Worm (Caenorhabditis elegans) whole organism, L4 larva: ENCODE results near the gene lem-2.

Experiments used
- T26A8.4 ChIP-seq: fragments of 200-800 bp; sonication (Bioruptor generic); IDR thresholded peaks from 2 replicates; pipeline ENCODE4 v1.3.6; 2022; ENCODE audit warnings: missing genetic modification characterization, missing compliant biosample characterization
- Y48G9A.11 ChIP-seq: fragments of 200-800 bp; sonication (Bioruptor generic); IDR thresholded peaks from 2 replicates; pipeline ENCODE4 v1.3.6; 2022; ENCODE audit warnings: missing genetic modification reagents, missing genetic modification characterization, missing compliant biosample characterization
- Y75B8A.6 ChIP-seq: fragments of 200-800 bp; sonication (Bioruptor generic); IDR thresholded peaks from 2 replicates; pipeline ENCODE4 v1.3.6; 2022; ENCODE audit warnings: missing genetic modification reagents, missing genetic modification characterization, missing compliant biosample characterization
- ZK337.2 ChIP-seq: fragments of 200-800 bp; sonication (Bioruptor generic); IDR thresholded peaks from 2 replicates; pipeline ENCODE4 v1.3.6; 2022; ENCODE audit warnings: missing genetic modification reagents, missing genetic modification characterization, missing compliant biosample characterization
- aha-1 ChIP-seq: fragments of 150-350 bp; peaks from one replicate; lab custom pipeline; 2014; ENCODE audit warnings: missing biosample characterization, missing genetic modification characterization
- ceh-20 ChIP-seq: fragments of 200-800 bp; sonication (Bioruptor generic); IDR thresholded peaks from 2 replicates; pipeline ENCODE4 v1.3.6; 2022; ENCODE audit warnings: missing genetic modification reagents, missing genetic modification characterization, missing compliant biosample characterization
- ceh-28 ChIP-seq: fragments of 150-350 bp; optimal IDR thresholded peaks from 2 replicates; lab custom pipeline; 2014; ENCODE audit warnings: missing biosample characterization, missing genetic modification reagents, missing genetic modification characterization
- ceh-44 ChIP-seq: fragments of 200-800 bp; sonication (Bioruptor generic); IDR thresholded peaks from 2 replicates; pipeline ENCODE4 v1.3.6; 2022; ENCODE audit warnings: missing genetic modification reagents, missing genetic modification characterization, missing compliant biosample characterization
- ceh-62 ChIP-seq: sonication (generic microtip); optimal IDR thresholded peaks from 2 replicates; lab custom pipeline; 2017; ENCODE audit warnings: missing biosample characterization, missing genetic modification characterization
- ces-1 ChIP-seq: fragments of 150-350 bp; sonication (generic microtip); optimal IDR thresholded peaks from 4 replicates; lab custom pipeline; 2014; ENCODE audit warnings: missing biosample characterization, missing genetic modification reagents, missing genetic modification characterization
- ctbp-1 ChIP-seq: fragments of 200-800 bp; sonication (Bioruptor generic); IDR thresholded peaks from 2 replicates; pipeline ENCODE4 v1.3.6; 2022; ENCODE audit warnings: missing genetic modification reagents, missing genetic modification characterization, missing compliant biosample characterization
- daf-8 ChIP-seq: fragments of 200-800 bp; sonication (Bioruptor generic); IDR thresholded peaks from 2 replicates; pipeline ENCODE4 v1.3.6; 2022; ENCODE audit warnings: missing genetic modification characterization, missing compliant biosample characterization
- dmd-6 ChIP-seq: fragments of 200-800 bp; sonication (Bioruptor generic); IDR thresholded peaks from 2 replicates; pipeline ENCODE4 v1.3.6; 2022; ENCODE audit warnings: missing genetic modification reagents, missing genetic modification characterization, missing compliant biosample characterization
- duxl-1 ChIP-seq: sonication (generic microtip); optimal IDR thresholded peaks from 2 replicates; lab custom pipeline; 2016; ENCODE audit warnings: mild to moderate bottlenecking, missing genetic modification characterization, moderate library complexity, missing compliant biosample characterization; ENCODE audit not compliant: poor library complexity
- hlh-11 ChIP-seq: fragments of 200-800 bp; sonication (Bioruptor generic); optimal IDR thresholded peaks from 2 replicates; lab custom pipeline; 2018; ENCODE audit warnings: mild to moderate bottlenecking, missing genetic modification characterization, missing compliant biosample characterization
- hmg-1.1 ChIP-seq: fragments of 200-800 bp; sonication (Bioruptor generic); IDR thresholded peaks from 2 replicates; pipeline ENCODE4 v1.3.6; 2022; ENCODE audit warnings: missing genetic modification reagents, missing genetic modification characterization, missing compliant biosample characterization
- mdt-29 ChIP-seq: fragments of 200-800 bp; sonication (Bioruptor generic); IDR thresholded peaks from 2 replicates; pipeline ENCODE4 v1.3.6; 2022; ENCODE audit warnings: missing genetic modification reagents, missing genetic modification characterization, missing compliant biosample characterization
- mxl-2 ChIP-seq: fragments of 200-800 bp; sonication (Bioruptor generic); conservative IDR thresholded peaks from 2 replicates; pipeline ENCODE4 v1.3.6; 2022; ENCODE audit warnings: missing genetic modification reagents, missing genetic modification characterization, missing compliant biosample characterization
- nhr-42 ChIP-seq: fragments of 200-800 bp; sonication (Bioruptor generic); IDR thresholded peaks from 2 replicates; pipeline ENCODE4 v1.3.6; 2022; ENCODE audit warnings: missing genetic modification characterization, missing compliant biosample characterization
- nhr-77 ChIP-seq: fragments of 150-350 bp; optimal IDR thresholded peaks from 2 replicates; lab custom pipeline; 2014; ENCODE audit warnings: missing biosample characterization, missing genetic modification characterization
- pha-4 ChIP-seq, 2 experiments: fragments of 150-350 bp in 1 of 2; fragments of 200-800 bp in 1 of 2; sonication (Bioruptor generic) in 1 of 2; IDR thresholded peaks in 1 of 2; optimal IDR thresholded peaks in 1 of 2; 2 replicates each; pipeline versions ENCODE4 v1.3.6 to Lab custom; 2014 to 2022; ENCODE audit warnings: missing genetic modification characterization in 2 of 2, missing genetic modification reagents in 2 of 2, missing biosample characterization in 1 of 2, missing compliant biosample characterization in 1 of 2
- spr-1 ChIP-seq: sonication (generic microtip); optimal IDR thresholded peaks from 2 replicates; lab custom pipeline; 2016; ENCODE audit warnings: mild to moderate bottlenecking, missing genetic modification characterization, missing compliant biosample characterization
- unc-62 ChIP-seq, 3 experiments: fragments of 150-350 bp in 1 of 3; sonication (generic microtip); optimal IDR thresholded peaks in 2 of 3; peaks in 1 of 3; 1 replicate in 1 of 3; 2 replicates in 2 of 3; lab custom pipeline; 2014 to 2017; ENCODE audit warnings: missing biosample characterization in 3 of 3, missing genetic modification characterization in 3 of 3, missing genetic modification reagents in 3 of 3, missing genotype in 1 of 3
- zip-11 ChIP-seq: fragments of 200-800 bp; sonication (Bioruptor generic); IDR thresholded peaks from 2 replicates; pipeline ENCODE4 v1.3.6; 2022; ENCODE audit warnings: missing genetic modification characterization, missing compliant biosample characterization
- ztf-7 ChIP-seq: fragments of 150-350 bp; optimal IDR thresholded peaks from 2 replicates; lab custom pipeline; 2014; ENCODE audit warnings: missing biosample characterization, missing genetic modification characterization

lem-2 gene

ce11 chrII:14100963-14101362, 37.7 kb downstream of the lem-2 start, which contains the start of gene bkip-1:
bkip-1 (plus strand) TSS chrII:14101263.
- TF ChIP-seq nhr-77 (tag; lab: Kevin White, UChicago) (no peak), Y48G9A.11 (GFP tag; lab: Robert Waterston, UW) (no peak), hmg-1.1 (no peak), Y75B8A.6 (no peak), ceh-62 (no peak), aha-1 (no peak)

ce11 chrII:14102112-14102511, 38.9 kb downstream of the lem-2 start:
- no peak for TF ChIP-seq hmg-1.1
- peak in 1 of 2 experiments; percentile 29 for TF ChIP-seq unc-62 (GFP tag; optimal IDR thresholded peaks at IDR 0.05 in 1 of 2; lab: Kevin White, UChicago)
- TF ChIP-seq unc-62 (tag; optimal IDR thresholded peaks at IDR 0.05; lab: Kevin White, UChicago) = no peak

- TF ChIP-seq pha-4 (GFP tag; IDR thresholded peaks at IDR 0.05; lab: Robert Waterston, UW) (no peak), pha-4 (tag; optimal IDR thresholded peaks at IDR 0.05; lab: Kevin White, UChicago) (no peak), daf-8 (GFP tag; lab: Robert Waterston, UW) (no peak), mxl-2 (GFP tag; lab: Robert Waterston, UW) (no peak), ceh-20 (GFP tag; lab: Robert Waterston, UW) (no peak), ceh-44 (no peak), zip-11 (no peak), ZK337.2 (no peak), ceh-28 (tag; lab: Kevin White, UChicago) (no peak), dmd-6 (GFP tag; lab: Robert Waterston, UW) (no peak), ztf-7 (tag; lab: Kevin White, UChicago) (no peak), mdt-29 (GFP tag; lab: Robert Waterston, UW) (no peak), hmg-1.1 (no peak), T26A8.4 (no peak), hlh-11 (tag; lab: Kevin White, UChicago) (no peak), nhr-42 (GFP tag; lab: Robert Waterston, UW) (no peak), duxl-1 (tag; lab: Kevin White, UChicago) (no peak), ceh-62 (no peak)
- TF ChIP-seq, all 104 proteins: peak for 0
Measured at ce11 chrII:14104470-14104869, 41.2 kb downstream of the lem-2 start, which contains the start of gene gur-4. gur-4 (plus strand) TSS chrII:14104770.

ce11 chrII:14106164-14106563, 42.9 kb downstream of the lem-2 start:
- TF ChIP-seq unc-62 (GFP tag; optimal IDR thresholded peaks at IDR 0.05 in 1 of 2; lab: Kevin White, UChicago) (peak in 1 of 2 experiments; percentile 80), unc-62 (tag; optimal IDR thresholded peaks at IDR 0.05; lab: Kevin White, UChicago) (no peak), spr-1 (no peak)

- TF ChIP-seq unc-62 (GFP tag; optimal IDR thresholded peaks at IDR 0.05 in 1 of 2; lab: Kevin White, UChicago) = no peak
- no peak for TF ChIP-seq unc-62 (tag; optimal IDR thresholded peaks at IDR 0.05; lab: Kevin White, UChicago)
Measured at ce11 chrII:14109184-14109664, 46.0 kb downstream of the lem-2 start, which contains the start of gene cpg-7. cpg-7 (minus strand) TSS chrII:14109234.

- TF ChIP-seq ces-1 (GFP tag; lab: Kevin White, UChicago) (no peak), ctbp-1 (GFP tag; lab: Robert Waterston, UW) (no peak), aha-1 (peak; percentile 79)
- TF ChIP-seq, all 104 proteins: peak for 1
Measured at ce11 chrII:14112842-14113241, 49.6 kb downstream of the lem-2 start.
